Worm (Caenorhabditis elegans) whole organism, L4 larva: ENCODE measurements around the gene EEED8.13.

ENCODE experiments used
- D1046.2 ChIP-seq: fragments of 200-800 bp; sonication (Bioruptor generic); IDR thresholded peaks from 2 replicates; pipeline ENCODE4 v1.3.6; 2022; ENCODE audit warnings: missing genetic modification characterization, missing compliant biosample characterization
- Y48G9A.11 ChIP-seq: fragments of 200-800 bp; sonication (Bioruptor generic); IDR thresholded peaks from 2 replicates; pipeline ENCODE4 v1.3.6; 2022; ENCODE audit warnings: missing genetic modification reagents, missing genetic modification characterization, missing compliant biosample characterization
- Y75B8A.6 ChIP-seq: fragments of 200-800 bp; sonication (Bioruptor generic); IDR thresholded peaks from 2 replicates; pipeline ENCODE4 v1.3.6; 2022; ENCODE audit warnings: missing genetic modification reagents, missing genetic modification characterization, missing compliant biosample characterization
- aha-1 ChIP-seq: fragments of 150-350 bp; peaks from one replicate; lab custom pipeline; 2014; ENCODE audit warnings: missing biosample characterization, missing genetic modification characterization
- ceh-20 ChIP-seq: fragments of 200-800 bp; sonication (Bioruptor generic); IDR thresholded peaks from 2 replicates; pipeline ENCODE4 v1.3.6; 2022; ENCODE audit warnings: missing genetic modification reagents, missing genetic modification characterization, missing compliant biosample characterization
- ceh-62 ChIP-seq: sonication (generic microtip); optimal IDR thresholded peaks from 2 replicates; lab custom pipeline; 2017; ENCODE audit warnings: missing biosample characterization, missing genetic modification characterization
- daf-12 ChIP-seq: fragments of 150-350 bp; optimal IDR thresholded peaks from 2 replicates; lab custom pipeline; 2014; ENCODE audit warnings: missing biosample characterization, missing genetic modification reagents, missing genetic modification characterization
- daf-16 ChIP-seq, 3 experiments: sonication (generic microtip); optimal IDR thresholded peaks; 2 replicates each; lab custom pipeline; 2016 to 2017; ENCODE audit warnings: missing genetic modification characterization in 3 of 3, missing genetic modification reagents in 3 of 3, mild to moderate bottlenecking in 2 of 3, missing compliant biosample characterization in 2 of 3, missing biosample characterization in 1 of 3, moderate library complexity in 1 of 3
- daf-19 ChIP-seq: fragments of 200-800 bp; sonication (Bioruptor generic); conservative IDR thresholded peaks from 2 replicates; pipeline ENCODE4 v1.3.6; 2022; ENCODE audit warnings: missing genetic modification characterization, missing compliant biosample characterization
- daf-8 ChIP-seq: fragments of 200-800 bp; sonication (Bioruptor generic); IDR thresholded peaks from 2 replicates; pipeline ENCODE4 v1.3.6; 2022; ENCODE audit warnings: missing genetic modification characterization, missing compliant biosample characterization
- dmd-9 ChIP-seq: fragments of 200-800 bp; sonication (Bioruptor generic); IDR thresholded peaks from 2 replicates; pipeline ENCODE4 v1.3.6; 2022; ENCODE audit warnings: missing genetic modification reagents, missing genetic modification characterization, missing compliant biosample characterization
- dpl-1 ChIP-seq: fragments of 150-350 bp; optimal IDR thresholded peaks from 2 replicates; lab custom pipeline; 2014; ENCODE audit warnings: missing biosample characterization, missing genetic modification reagents, missing genetic modification characterization
- egl-43 ChIP-seq: fragments of 200-800 bp; sonication (Bioruptor generic); IDR thresholded peaks from 2 replicates; pipeline ENCODE4 v1.3.6; 2022; ENCODE audit warnings: missing genetic modification reagents, missing genetic modification characterization, missing compliant biosample characterization
- hlh-11 ChIP-seq: fragments of 200-800 bp; sonication (Bioruptor generic); optimal IDR thresholded peaks from 2 replicates; lab custom pipeline; 2018; ENCODE audit warnings: mild to moderate bottlenecking, missing genetic modification characterization, missing compliant biosample characterization
- lim-7 ChIP-seq: fragments of 200-800 bp; sonication (Bioruptor generic); IDR thresholded peaks from 2 replicates; pipeline ENCODE4 v1.3.6; 2022; ENCODE audit warnings: missing genetic modification characterization, missing compliant biosample characterization
- madf-9 ChIP-seq: fragments of 200-800 bp; sonication (Bioruptor generic); conservative IDR thresholded peaks from 2 replicates; pipeline ENCODE4 v1.3.6; 2022; ENCODE audit warnings: missing genetic modification reagents, missing genetic modification characterization, missing compliant biosample characterization
- mdl-1 ChIP-seq, 2 experiments: fragments of 150-350 bp in 1 of 2; sonication (generic microtip) in 1 of 2; optimal IDR thresholded peaks; 2 replicates each; lab custom pipeline; 2014 to 2017; ENCODE audit warnings: missing biosample characterization in 2 of 2, missing genetic modification characterization in 2 of 2
- mxl-3 ChIP-seq: fragments of 200-800 bp; sonication (Bioruptor generic); optimal IDR thresholded peaks from 2 replicates; lab custom pipeline; 2018; ENCODE audit warnings: mild to moderate bottlenecking, missing genetic modification characterization, missing compliant biosample characterization
- nhr-10 ChIP-seq: fragments of 150-350 bp; optimal IDR thresholded peaks from 2 replicates; lab custom pipeline; 2014; ENCODE audit warnings: missing biosample characterization, missing genetic modification characterization
- nhr-111 ChIP-seq: fragments of 200-800 bp; sonication (Bioruptor generic); optimal IDR thresholded peaks from 2 replicates; lab custom pipeline; 2018; ENCODE audit warnings: mild to moderate bottlenecking, missing genetic modification characterization, missing compliant biosample characterization
- nhr-237 ChIP-seq: sonication (generic microtip); optimal IDR thresholded peaks from 2 replicates; lab custom pipeline; 2017; ENCODE audit warnings: missing biosample characterization, missing genetic modification characterization
- nhr-28 ChIP-seq: fragments of 150-350 bp; optimal IDR thresholded peaks from 2 replicates; lab custom pipeline; 2014; ENCODE audit warnings: missing biosample characterization, missing genetic modification characterization
- rbr-2 ChIP-seq: sonication (generic microtip); optimal IDR thresholded peaks from 2 replicates; lab custom pipeline; 2016; ENCODE audit warnings: missing genotype, missing genetic modification characterization, missing compliant biosample characterization
- saeg-2 ChIP-seq: fragments of 200-800 bp; sonication (Bioruptor generic); IDR thresholded peaks from 2 replicates; pipeline ENCODE4 v1.3.6; 2022; ENCODE audit warnings: missing genetic modification reagents, missing genetic modification characterization, missing compliant biosample characterization
- unc-130 ChIP-seq: sonication (generic microtip); optimal IDR thresholded peaks from 2 replicates; lab custom pipeline; 2016; ENCODE audit warnings: missing genetic modification reagents, missing genetic modification characterization, missing compliant biosample characterization
- unc-62 ChIP-seq, 3 experiments: fragments of 150-350 bp in 1 of 3; sonication (generic microtip); optimal IDR thresholded peaks in 2 of 3; peaks in 1 of 3; 1 replicate in 1 of 3; 2 replicates in 2 of 3; lab custom pipeline; 2014 to 2017; ENCODE audit warnings: missing biosample characterization in 3 of 3, missing genetic modification characterization in 3 of 3, missing genetic modification reagents in 3 of 3, missing genotype in 1 of 3
- vab-7 ChIP-seq: fragments of 200-800 bp; sonication (Bioruptor generic); IDR thresholded peaks from 2 replicates; pipeline ENCODE4 v1.3.6; 2022; ENCODE audit warnings: missing genetic modification reagents, missing genetic modification characterization, missing compliant biosample characterization
- zfp-3 ChIP-seq: fragments of 200-800 bp; sonication (Bioruptor generic); conservative IDR thresholded peaks from 2 replicates; pipeline ENCODE4 v1.3.6; 2022; ENCODE audit warnings: missing genetic modification reagents, missing genetic modification characterization, missing compliant biosample characterization
- zip-2 ChIP-seq: fragments of 150-350 bp; optimal IDR thresholded peaks from 2 replicates; lab custom pipeline; 2014; ENCODE audit warnings: missing biosample characterization, missing genetic modification characterization
- ztf-7 ChIP-seq: fragments of 150-350 bp; optimal IDR thresholded peaks from 2 replicates; lab custom pipeline; 2014; ENCODE audit warnings: missing biosample characterization, missing genetic modification characterization

The EEED8.13 gene

ce11 chrII:5459534-5459933 lies 47.2 kb upstream of the EEED8.13 start:
- TF ChIP-seq nhr-28 (peak; percentile 55), nhr-237 (no peak), hlh-11 (tag; lab: Kevin White, UChicago) (peak; percentile 33), vab-7 (GFP tag; lab: Robert Waterston, UW) (no peak)

- TF ChIP-seq D1046.2 (GFP tag; lab: Robert Waterston, UW) = no peak
- peak; percentile 25 for TF ChIP-seq mxl-3
- peak; percentile 27 for TF ChIP-seq nhr-28
- no peak for TF ChIP-seq saeg-2 (GFP tag; lab: Robert Waterston, UW)
These were observed 46.5 kb upstream of the EEED8.13 start for ce11 chrII:5458683-5459410.

- TF ChIP-seq unc-62 (GFP tag; optimal IDR thresholded peaks at IDR 0.05 in 1 of 2; lab: Kevin White, UChicago) = peak in 1 of 2 experiments; percentile 91
- no peak for TF ChIP-seq unc-62 (tag; optimal IDR thresholded peaks at IDR 0.05; lab: Kevin White, UChicago)
- no peak for TF ChIP-seq nhr-237
- TF ChIP-seq unc-130 (GFP tag; lab: Kevin White, UChicago) = peak; percentile 18
These were observed 43.4 kb upstream of the EEED8.13 start, which contains the start of gene daz-1 for ce11 chrII:5455650-5456355. TSS of gene daz-1 (plus strand) at chrII:5456305.

ce11 chrII:5453547-5453946 lies 41.2 kb upstream of the EEED8.13 start, which contains the start of gene dhs-5:
TSS of gene dhs-5 (plus strand) at chrII:5453847.
- TF ChIP-seq dpl-1 = no peak
- TF ChIP-seq Y75B8A.6 = no peak
- no peak for TF ChIP-seq ceh-62 (tag; lab: Kevin White, UChicago)
- no peak for TF ChIP-seq daf-12 (tag; lab: Kevin White, UChicago)
- no peak for TF ChIP-seq mdl-1 (tag; optimal IDR thresholded peaks at IDR 0.05; lab: Kevin White, UChicago)
- no peak for TF ChIP-seq nhr-111 (GFP tag; lab: Kevin White, UChicago)
- TF ChIP-seq zip-2 (tag; lab: Kevin White, UChicago) = no peak
- no peak for TF ChIP-seq nhr-10
- TF ChIP-seq zfp-3 (GFP tag; lab: Robert Waterston, UW) = no peak
- TF ChIP-seq unc-130 (GFP tag; lab: Kevin White, UChicago) = no peak
- no peak for TF ChIP-seq ztf-7 (tag; lab: Kevin White, UChicago)
- no peak for TF ChIP-seq mxl-3
- no peak for TF ChIP-seq egl-43 (GFP tag; lab: Robert Waterston, UW)
- no peak for TF ChIP-seq daf-19

- no peak for TF ChIP-seq ceh-20
- peak; percentile 82 for TF ChIP-seq aha-1
- TF ChIP-seq mxl-3 = no peak
- no peak for TF ChIP-seq lim-7 (GFP tag; lab: Robert Waterston, UW)
- TF ChIP-seq dmd-9 (GFP tag; lab: Robert Waterston, UW) = no peak
- TF ChIP-seq daf-8 (GFP tag; lab: Robert Waterston, UW) = no peak
These were observed 38.9 kb upstream of the EEED8.13 start for ce11 chrII:5451278-5451677.

- TF ChIP-seq Y48G9A.11 = no peak
- peak; percentile 79 for TF ChIP-seq nhr-28
- TF ChIP-seq unc-62 (GFP tag; optimal IDR thresholded peaks at IDR 0.05 in 1 of 2; lab: Kevin White, UChicago) = peak in 1 of 2 experiments; percentile 82
- TF ChIP-seq unc-62 (tag; optimal IDR thresholded peaks at IDR 0.05; lab: Kevin White, UChicago) = no peak
- TF ChIP-seq, all 104 proteins: peak for 2
These were observed 37.3 kb upstream of the EEED8.13 start for ce11 chrII:5449620-5450019.

ce11 chrII:5449219-5449618 lies 36.9 kb upstream of the EEED8.13 start:
- TF ChIP-seq mxl-3 (peak; percentile 52), daf-16 (GFP tag; optimal IDR thresholded peaks at IDR 0.05; lab: Kevin White, UChicago) (peak in 1 of 2 experiments; percentile 87), daf-16 (tag; optimal IDR thresholded peaks at IDR 0.05; lab: Kevin White, UChicago) (no peak), rbr-2 (tag; lab: Kevin White, UChicago) (no peak), madf-9 (GFP tag; lab: Robert Waterston, UW) (no peak), unc-130 (GFP tag; lab: Kevin White, UChicago) (no peak)
